Worm (Caenorhabditis elegans) whole organism, early embryonic: ENCODE measurements around the gene rbbp-5.

ENCODE experiments used
- pes-1 ChIP-seq: fragments of 200-800 bp; sonication (Bioruptor generic); IDR thresholded peaks from 2 replicates; pipeline ENCODE4 v1.3.6; 2022; ENCODE audit warnings: missing genetic modification reagents, missing genetic modification characterization, missing compliant biosample characterization
- tbx-11 ChIP-seq: fragments of 200-800 bp; sonication (Bioruptor generic); IDR thresholded peaks from 2 replicates; pipeline ENCODE4 v1.3.6; 2022; ENCODE audit warnings: missing genetic modification characterization, missing compliant biosample characterization

ce11 chrII:6136712-6137111 is 39.1 kb downstream of the rbbp-5 start:
- TF ChIP-seq pes-1 (GFP tag; lab: Robert Waterston, UW), result no peak
- TF ChIP-seq tbx-11 (GFP tag; lab: Robert Waterston, UW), result no peak
